Worm (Caenorhabditis elegans): ENCODE measurements around the gene R151.8.

R151.8 gene

ce11 chrIII:7179538-7180301, 49.9 kb downstream of the R151.8 start, which contains the start of the genes rps-14 and rpl-36 (continued):
- TF ChIP-seq hif-1 (tag; optimal IDR thresholded peaks at IDR 0.05), result peak in 1 of 2 experiments; percentile 64
- TF ChIP-seq aly-2 (tag; optimal IDR thresholded peaks at IDR 0.05), result no peak
- TF ChIP-seq nhr-25 (tag; optimal IDR thresholded peaks at IDR 0.05; ENCODE audit: borderline replicate concordance, insufficient read depth), result peak; percentile 62
- no peak for TF ChIP-seq daf-19 (GFP tag; conservative IDR thresholded peaks at IDR 0.05)
- TF ChIP-seq Y75B8A.6 (GFP tag; IDR thresholded peaks at IDR 0.05), result no peak
- no peak for TF ChIP-seq madf-5 (GFP tag; IDR thresholded peaks at IDR 0.05)
- no peak for TF ChIP-seq madf-9 (GFP tag; conservative IDR thresholded peaks at IDR 0.05)
- peak; percentile 21 for TF ChIP-seq jun-1 (tag; optimal IDR thresholded peaks at IDR 0.05)
- no peak for TF ChIP-seq zag-1 (tag; optimal IDR thresholded peaks at IDR 0.05)
- TF ChIP-seq ZK337.2 (GFP tag; IDR thresholded peaks at IDR 0.05), result no peak
- TF ChIP-seq mxl-2 (GFP tag; conservative IDR thresholded peaks at IDR 0.05), result no peak
- peak; percentile 71 for TF ChIP-seq ama-1 (optimal IDR thresholded peaks at IDR 0.05)
- TF ChIP-seq ceh-28 (tag; optimal IDR thresholded peaks at IDR 0.05), result no peak
- TF ChIP-seq nhr-42 (GFP tag; IDR thresholded peaks at IDR 0.05), result peak; percentile 53; the same call in 1 of the 2 replicates
- no peak for TF ChIP-seq set-16 (GFP tag; IDR thresholded peaks at IDR 0.05)
- TF ChIP-seq unc-39 (tag; optimal IDR thresholded peaks at IDR 0.05), result no peak
- TF ChIP-seq lin-15B (tag; optimal IDR thresholded peaks at IDR 0.05), result peak; percentile 34
- no peak for TF ChIP-seq F26F4.8 (GFP tag; conservative IDR thresholded peaks at IDR 0.05)
- peak; percentile 59; the same call in 1 of the 2 replicates for TF ChIP-seq T26A8.4 (GFP tag; IDR thresholded peaks at IDR 0.05)
- no peak for TF ChIP-seq nhr-111 (GFP tag; optimal IDR thresholded peaks at IDR 0.05)
- TF ChIP-seq nhr-76 (tag; optimal IDR thresholded peaks at IDR 0.05), result no peak
- no peak for TF ChIP-seq nhr-237 (tag; optimal IDR thresholded peaks at IDR 0.05)
- TF ChIP-seq lin-38 (GFP tag; IDR thresholded peaks at IDR 0.05), result peak; percentile 86
- no peak for TF ChIP-seq ceh-82 (tag; optimal IDR thresholded peaks at IDR 0.05)
- peak; percentile 91 for TF ChIP-seq mep-1 (tag; optimal IDR thresholded peaks at IDR 0.05)
- TF ChIP-seq lsy-2 (tag; optimal IDR thresholded peaks at IDR 0.05), result peak; percentile 43 to 96
- no peak for TF ChIP-seq dmd-8 (GFP tag; IDR thresholded peaks at IDR 0.05)
- peak in 1 of 2 experiments; percentile 85 for TF ChIP-seq ZK546.5 (tag; optimal IDR thresholded peaks at IDR 0.05)
- TF ChIP-seq dmd-9 (GFP tag; IDR thresholded peaks at IDR 0.05), result no peak
- TF ChIP-seq nhr-41 (GFP tag; IDR thresholded peaks at IDR 0.05), result no peak
- TF ChIP-seq spr-1 (tag; optimal IDR thresholded peaks at IDR 0.05), result peak; percentile 65
- TF ChIP-seq gei-8 (GFP tag; optimal IDR thresholded peaks at IDR 0.05), result no peak
- TF ChIP-seq aha-1 (tag), result peak; percentile 98
- no peak for TF ChIP-seq attf-4 (tag; optimal IDR thresholded peaks at IDR 0.05)
- peak; percentile 86 for TF ChIP-seq nhr-6 (tag; optimal IDR thresholded peaks at IDR 0.05)
- TF ChIP-seq daf-16 (GFP tag; optimal IDR thresholded peaks at IDR 0.05), result peak in 1 of 2 experiments; percentile 33
- TF ChIP-seq daf-16 (tag; optimal IDR thresholded peaks at IDR 0.05), result peak; percentile 57
- no peak for TF ChIP-seq pqm-1 (tag; optimal IDR thresholded peaks at IDR 0.05)
- no peak for TF ChIP-seq lin-39 (tag; optimal IDR thresholded peaks at IDR 0.05)
- peak; percentile 63; the same call in 1 of the 2 replicates for TF ChIP-seq ceh-20 (GFP tag; IDR thresholded peaks at IDR 0.05)
- no peak for TF ChIP-seq mdt-29 (GFP tag; IDR thresholded peaks at IDR 0.05)
- TF ChIP-seq saeg-2 (GFP tag; IDR thresholded peaks at IDR 0.05), result no peak
- TF ChIP-seq hlh-11 (tag; optimal IDR thresholded peaks at IDR 0.05), result peak; percentile 80
- no peak for TF ChIP-seq ceh-62 (tag; optimal IDR thresholded peaks at IDR 0.05)
- no peak for TF ChIP-seq daf-12 (tag; optimal IDR thresholded peaks at IDR 0.05)
- peak; percentile 60 for TF ChIP-seq lin-13 (GFP tag; optimal IDR thresholded peaks at IDR 0.05)
- TF ChIP-seq daf-8 (GFP tag; IDR thresholded peaks at IDR 0.05), result no peak
- TF ChIP-seq ceh-44 (GFP tag; IDR thresholded peaks at IDR 0.05), result no peak
- TF ChIP-seq fos-1 (tag; optimal IDR thresholded peaks at IDR 0.05), result no peak
- TF ChIP-seq F37D6.2 (tag; optimal IDR thresholded peaks at IDR 0.05), result peak; percentile 57
- TF ChIP-seq spr-3 (GFP tag; optimal IDR thresholded peaks at IDR 0.05), result peak; percentile 16
- TF ChIP-seq lin-1 (GFP tag; IDR thresholded peaks at IDR 0.05), result no peak

Measured in whole organism, L4 larva.